Fruit fly (Drosophila melanogaster) whole organism, embryonic: ENCODE data around the gene Fife.

Experiments
- Awh ChIP-seq: fragments of 200-800 bp; sonication (Bioruptor generic); IDR thresholded peaks from 2 replicates; pipeline ENCODE4, ENCODE4 v1.3.6; 2022; ENCODE audit warnings: missing biosample characterization, missing genetic modification characterization
- B-H1 ChIP-seq: fragments of 200-800 bp; sonication (Bioruptor generic); IDR thresholded peaks from 3 replicates; pipeline ENCODE4 v1.3.6; 2022; ENCODE audit warnings: missing biosample characterization, missing genetic modification characterization
- CG10321 ChIP-seq: fragments of 200-800 bp; sonication (Bioruptor generic); IDR thresholded peaks from 2 replicates; pipeline ENCODE4 v1.3.6; 2022; ENCODE audit warnings: missing biosample characterization, missing genetic modification characterization
- CG11093 ChIP-seq: fragments of 200-800 bp; sonication (Bioruptor generic); IDR thresholded peaks from 3 replicates; pipeline ENCODE4 v1.3.6; 2022; ENCODE audit warnings: missing biosample characterization, missing genetic modification characterization
- CG12219 ChIP-seq: fragments of 200-800 bp; sonication (Bioruptor generic); optimal IDR thresholded peaks from 3 replicates; lab custom pipeline; 2018; ENCODE audit warnings: missing biosample characterization, mild to moderate bottlenecking, missing genetic modification characterization
- CG13287 ChIP-seq: fragments of 200-800 bp; sonication (Bioruptor generic); IDR thresholded peaks from 2 replicates; pipeline ENCODE4 v1.3.6; 2022; ENCODE audit warnings: missing biosample characterization, missing genetic modification characterization; ENCODE audit not compliant: partially characterized antibody
- CG13894 ChIP-seq: fragments of 200-800 bp; sonication (Bioruptor generic); optimal IDR thresholded peaks from 3 replicates; lab custom pipeline; 2018; ENCODE audit warnings: missing biosample characterization, mild to moderate bottlenecking, missing genetic modification characterization, moderate library complexity
- CG14710 ChIP-seq: fragments of 200-800 bp; sonication (Bioruptor generic); optimal IDR thresholded peaks from 3 replicates; lab custom pipeline; 2019; ENCODE audit warnings: missing biosample characterization, mild to moderate bottlenecking, missing genetic modification characterization, moderate library complexity
- CG17385 ChIP-seq: fragments of 200-800 bp; sonication (Bioruptor generic); optimal IDR thresholded peaks from 3 replicates; lab custom pipeline; 2018; ENCODE audit warnings: missing biosample characterization, mild to moderate bottlenecking, missing genetic modification characterization
- CG2116 ChIP-seq: fragments of 200-800 bp; sonication (Bioruptor generic); optimal IDR thresholded peaks from 3 replicates; lab custom pipeline; 2018; ENCODE audit warnings: missing biosample characterization, mild to moderate bottlenecking, missing genetic modification characterization
- CG2199 ChIP-seq: fragments of 200-800 bp; sonication (Bioruptor generic); IDR thresholded peaks from 3 replicates; pipeline ENCODE4 v1.3.6; 2022; ENCODE audit warnings: missing biosample characterization, missing genetic modification characterization
- CG3281 ChIP-seq: fragments of 200-800 bp; sonication (Bioruptor generic); optimal IDR thresholded peaks from 3 replicates; lab custom pipeline; 2017; ENCODE audit warnings: missing biosample characterization, mild to moderate bottlenecking, missing genetic modification characterization
- CG4328 ChIP-seq: fragments of 200-800 bp; sonication (Bioruptor generic); optimal IDR thresholded peaks from 3 replicates; lab custom pipeline; 2017; ENCODE audit warnings: missing biosample characterization, missing genetic modification reagents, missing genetic modification characterization
- CHES-1-like ChIP-seq: fragments of 200-800 bp; sonication (Bioruptor generic); optimal IDR thresholded peaks from 2 replicates; lab custom pipeline; 2016; ENCODE audit warnings: missing biosample characterization, missing genetic modification characterization
- CTCF ChIP-seq: fragments of 200-800 bp; sonication (Bioruptor generic); optimal IDR thresholded peaks from 2 replicates; lab custom pipeline; 2017; ENCODE audit warnings: missing biosample characterization, mild to moderate bottlenecking, missing genetic modification characterization, moderate library complexity
- D19A ChIP-seq: fragments of 200-800 bp; optimal IDR thresholded peaks from 3 replicates; lab custom pipeline; 2019; ENCODE audit warnings: missing biosample characterization, mild to moderate bottlenecking, missing genetic modification characterization, moderate library complexity
- Dll ChIP-seq: fragments of 200-800 bp; sonication (Bioruptor generic); IDR thresholded peaks from 4 replicates; pipeline ENCODE4 v1.3.6; 2022; ENCODE audit warnings: missing biosample characterization, missing genetic modification characterization; ENCODE audit not compliant: partially characterized antibody
- Ets97D ChIP-seq: fragments of 200-800 bp; sonication (Bioruptor generic); optimal IDR thresholded peaks from 3 replicates; lab custom pipeline; 2016; ENCODE audit warnings: missing biosample characterization, missing genetic modification characterization
- Gsc ChIP-seq: fragments of 200-800 bp; sonication (Bioruptor generic); IDR thresholded peaks from 2 replicates; pipeline ENCODE4 v1.3.6; 2022; ENCODE audit warnings: missing biosample characterization, missing genetic modification characterization
- H15 ChIP-seq: fragments of 200-800 bp; sonication (Bioruptor generic); IDR thresholded peaks from 3 replicates; pipeline ENCODE4 v1.3.6; 2022; ENCODE audit warnings: missing biosample characterization, missing genetic modification characterization
- HHEX ChIP-seq: fragments of 200-800 bp; sonication (Bioruptor generic); optimal IDR thresholded peaks from 3 replicates; lab custom pipeline; 2017; ENCODE audit warnings: missing biosample characterization, mild to moderate bottlenecking, missing genetic modification characterization, missing genetic modification reagents
- HLH3B ChIP-seq: fragments of 200-800 bp; sonication (Bioruptor generic); IDR thresholded peaks from 2 replicates; pipeline ENCODE4 v1.3.6; 2022; ENCODE audit warnings: missing biosample characterization, missing genetic modification characterization
- MESR4 ChIP-seq: fragments of 200-800 bp; sonication (Bioruptor generic); optimal IDR thresholded peaks from 2 replicates; lab custom pipeline; 2018; ENCODE audit warnings: missing biosample characterization, mild to moderate bottlenecking, missing genetic modification characterization, moderate library complexity
- Med ChIP-seq: fragments of 200-800 bp; sonication (Bioruptor generic); peaks from one replicate; lab custom pipeline; 2016; ENCODE audit warnings: missing biosample characterization, missing genetic modification characterization, mild to moderate bottlenecking, inconsistent platforms, moderate library complexity
- Mes4 ChIP-seq: fragments of 200-800 bp; sonication (Bioruptor generic); optimal IDR thresholded peaks from 2 replicates; lab custom pipeline; 2016; ENCODE audit warnings: missing biosample characterization, missing genetic modification characterization
- NK7.1 ChIP-seq: fragments of 200-800 bp; sonication (Bioruptor generic); optimal IDR thresholded peaks from 3 replicates; lab custom pipeline; 2016; ENCODE audit warnings: missing biosample characterization, missing genetic modification characterization
- Nf-YB ChIP-seq: fragments of 200-800 bp; sonication (Bioruptor generic); optimal IDR thresholded peaks from 3 replicates; lab custom pipeline; 2019; ENCODE audit warnings: missing biosample characterization, mild to moderate bottlenecking, missing genetic modification characterization, moderate library complexity
- Six4 ChIP-seq: fragments of 200-800 bp; sonication (Bioruptor generic); optimal IDR thresholded peaks from 2 replicates; lab custom pipeline; 2016; ENCODE audit warnings: missing biosample characterization, missing genetic modification characterization
- Taf1 ChIP-seq: fragments of 200-800 bp; sonication (Bioruptor generic); IDR thresholded peaks from 2 replicates; pipeline ENCODE4 v1.3.6; 2022; ENCODE audit warnings: missing biosample characterization, missing genetic modification characterization
- cg ChIP-seq: fragments of 200-800 bp; sonication (Bioruptor generic); optimal IDR thresholded peaks from 3 replicates; lab custom pipeline; 2019; ENCODE audit warnings: missing biosample characterization, mild to moderate bottlenecking, missing genetic modification characterization, moderate library complexity
- danr ChIP-seq: fragments of 200-800 bp; sonication (Bioruptor generic); IDR thresholded peaks from 2 replicates; pipeline ENCODE4 v1.3.6; 2022; ENCODE audit warnings: missing biosample characterization, missing genetic modification characterization
- dimm ChIP-seq: fragments of 200-800 bp; sonication (Bioruptor generic); IDR thresholded peaks from 2 replicates; pipeline ENCODE4 v1.3.6; 2022; ENCODE audit warnings: missing biosample characterization, missing genetic modification characterization
- ftz-f1 ChIP-seq: fragments of 200-800 bp; sonication (Bioruptor generic); optimal IDR thresholded peaks from 2 replicates; lab custom pipeline; 2016; ENCODE audit warnings: missing biosample characterization, missing genetic modification characterization
- fu2 ChIP-seq: fragments of 200-800 bp; sonication (Bioruptor generic); optimal IDR thresholded peaks from 2 replicates; lab custom pipeline; 2016; ENCODE audit warnings: missing biosample characterization, missing genetic modification characterization
- gsb-n ChIP-seq: fragments of 200-800 bp; sonication (Bioruptor generic); optimal IDR thresholded peaks from 3 replicates; lab custom pipeline; 2018; ENCODE audit warnings: missing biosample characterization, mild to moderate bottlenecking, missing genetic modification characterization
- hbn ChIP-seq: fragments of 200-800 bp; sonication (Bioruptor generic); IDR thresholded peaks from 2 replicates; pipeline ENCODE4 v1.3.6; 2022; ENCODE audit warnings: missing biosample characterization, missing genetic modification characterization; ENCODE audit not compliant: partially characterized antibody
- hkb ChIP-seq, 2 experiments: fragments of 200-800 bp in 1 of 2; fragments of >200 bp in 1 of 2; sonication (Bioruptor generic) in 1 of 2; IDR thresholded peaks in 1 of 2; optimal IDR thresholded peaks in 1 of 2; 2 replicates each; pipeline versions ENCODE4 v1.3.6 to Lab custom; 2017 to 2022; ENCODE audit warnings: missing biosample characterization in 1 of 2, missing genetic modification characterization in 1 of 2
- inv ChIP-seq: fragments of 200-800 bp; sonication (Bioruptor generic); IDR thresholded peaks from 2 replicates; pipeline ENCODE4 v1.3.6; 2022; ENCODE audit warnings: missing biosample characterization, missing genetic modification characterization; ENCODE audit not compliant: partially characterized antibody
- jumu ChIP-seq: fragments of 200-800 bp; sonication (Bioruptor generic); optimal IDR thresholded peaks from 3 replicates; lab custom pipeline; 2016; ENCODE audit warnings: missing biosample characterization, missing genetic modification characterization
- kah ChIP-seq: fragments of 200-800 bp; sonication (Bioruptor generic); optimal IDR thresholded peaks from 2 replicates; lab custom pipeline; 2018; ENCODE audit warnings: missing biosample characterization, mild to moderate bottlenecking, missing genetic modification characterization
- lola ChIP-seq, 3 experiments: fragments of >200 bp in 2 of 3; fragments of 200-800 bp in 1 of 3; sonication (Bioruptor generic) in 1 of 3; optimal IDR thresholded peaks; 2 replicates each; lab custom pipeline; 2017 to 2019; ENCODE audit warnings: missing biosample characterization in 3 of 3, missing genetic modification characterization in 3 of 3, mild to moderate bottlenecking in 1 of 3, moderate library complexity in 1 of 3
- onecut ChIP-seq: fragments of 200-800 bp; sonication (Bioruptor generic); IDR thresholded peaks from 2 replicates; pipeline ENCODE4 v1.3.6; 2022; ENCODE audit warnings: missing biosample characterization, missing genetic modification characterization
- pzg ChIP-seq: fragments of 200-800 bp; sonication (Bioruptor generic); optimal IDR thresholded peaks from 3 replicates; lab custom pipeline; 2018; ENCODE audit warnings: missing biosample characterization, mild to moderate bottlenecking, missing genetic modification characterization, moderate library complexity
- rib ChIP-seq: fragments of 200-800 bp; sonication (Bioruptor generic); IDR thresholded peaks from 2 replicates; pipeline ENCODE4 v1.3.6; 2022; ENCODE audit warnings: missing biosample characterization, missing genetic modification characterization
- slou ChIP-seq: fragments of 200-800 bp; sonication (Bioruptor generic); optimal IDR thresholded peaks from 3 replicates; lab custom pipeline; 2016; ENCODE audit warnings: missing biosample characterization, missing genetic modification characterization
- sna ChIP-seq: fragments of 200-800 bp; sonication (Bioruptor generic); IDR thresholded peaks from 2 replicates; pipeline ENCODE4 v1.3.6; 2022; ENCODE audit warnings: missing biosample characterization, missing genetic modification characterization; ENCODE audit not compliant: partially characterized antibody
- stwl ChIP-seq: fragments of 200-800 bp; sonication (Bioruptor generic); optimal IDR thresholded peaks from 3 replicates; lab custom pipeline; 2018; ENCODE audit warnings: missing biosample characterization, mild to moderate bottlenecking, missing genetic modification characterization, moderate library complexity
- toy ChIP-seq: fragments of 200-800 bp; sonication (Bioruptor generic); IDR thresholded peaks from 2 replicates; pipeline ENCODE4 v1.3.6; 2022; ENCODE audit warnings: missing biosample characterization, missing genetic modification characterization
- zen2 ChIP-seq: fragments of 200-800 bp; sonication (Bioruptor generic); IDR thresholded peaks from 3 replicates; pipeline ENCODE4 v1.3.6; 2022; ENCODE audit warnings: missing biosample characterization, missing genetic modification characterization; ENCODE audit not compliant: partially characterized antibody

The Fife gene

DNA sequence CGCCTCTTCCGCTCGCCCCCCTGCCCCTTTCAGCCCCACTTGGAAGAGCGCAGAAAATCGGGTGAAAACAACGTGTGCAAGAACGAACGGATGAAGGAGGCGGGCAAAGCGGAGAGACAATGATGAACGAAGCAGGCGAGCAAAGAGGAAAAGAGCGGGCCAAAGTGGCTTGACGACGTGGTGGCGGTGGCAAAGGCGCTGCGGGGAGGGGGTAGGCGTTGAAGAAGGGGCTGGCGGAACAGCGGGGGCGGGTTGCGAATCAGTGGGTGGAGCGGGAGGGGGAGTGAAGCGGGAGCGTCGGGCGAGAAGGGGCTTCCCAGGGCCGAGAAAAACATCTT, 78.8 kb downstream of the Fife start (continued):
- peak; percentile 38; the same call in 1 of the 3 replicates for TF ChIP-seq zen2 (GFP tag; lab: Robert Waterston, UW)
- no peak for TF ChIP-seq Awh (GFP tag; lab: Robert Waterston, UW)
- TF ChIP-seq CG4328 (GFP tag; lab: Kevin White, UChicago): no peak
- peak; percentile 44 for TF ChIP-seq CG2116 (GFP tag; lab: Kevin White, UChicago)
- TF ChIP-seq CG14710 (tag; lab: Kevin White, UChicago): no peak
- no peak for TF ChIP-seq slou (GFP tag; lab: Kevin White, UChicago)
- no peak for TF ChIP-seq danr
- TF ChIP-seq CG12219 (GFP tag; lab: Kevin White, UChicago): no peak
- TF ChIP-seq CG3281: no peak
- TF ChIP-seq rib: peak; percentile 88
- TF ChIP-seq CTCF (GFP tag; lab: Kevin White, UChicago): no peak
- TF ChIP-seq kah (GFP tag; lab: Kevin White, UChicago): no peak
- TF ChIP-seq Mes4 (GFP tag; lab: Kevin White, UChicago): no peak
- TF ChIP-seq toy (GFP tag; lab: Robert Waterston, UW): no peak
- TF ChIP-seq HHEX (GFP tag; lab: Kevin White, UChicago): no peak
- TF ChIP-seq hkb (optimal IDR thresholded peaks at IDR 0.05; lab: Kevin White, UChicago): no peak
- TF ChIP-seq hkb (GFP tag; IDR thresholded peaks at IDR 0.05; lab: Robert Waterston, UW): no peak
- TF ChIP-seq CG10321 (GFP tag; lab: Robert Waterston, UW): no peak
- no peak for TF ChIP-seq HLH3B (GFP tag; lab: Robert Waterston, UW)
- TF ChIP-seq ftz-f1 (GFP tag; lab: Kevin White, UChicago): peak; percentile 3
- no peak for TF ChIP-seq stwl
- TF ChIP-seq dimm: no peak
- TF ChIP-seq CG13894 (tag; lab: Kevin White, UChicago): peak; percentile 20
- peak; percentile 20 for TF ChIP-seq pzg (GFP tag; lab: Kevin White, UChicago)
- no peak for TF ChIP-seq gsb-n (tag; lab: Kevin White, UChicago)
- TF ChIP-seq, all 482 proteins: peak for 42

DNA sequence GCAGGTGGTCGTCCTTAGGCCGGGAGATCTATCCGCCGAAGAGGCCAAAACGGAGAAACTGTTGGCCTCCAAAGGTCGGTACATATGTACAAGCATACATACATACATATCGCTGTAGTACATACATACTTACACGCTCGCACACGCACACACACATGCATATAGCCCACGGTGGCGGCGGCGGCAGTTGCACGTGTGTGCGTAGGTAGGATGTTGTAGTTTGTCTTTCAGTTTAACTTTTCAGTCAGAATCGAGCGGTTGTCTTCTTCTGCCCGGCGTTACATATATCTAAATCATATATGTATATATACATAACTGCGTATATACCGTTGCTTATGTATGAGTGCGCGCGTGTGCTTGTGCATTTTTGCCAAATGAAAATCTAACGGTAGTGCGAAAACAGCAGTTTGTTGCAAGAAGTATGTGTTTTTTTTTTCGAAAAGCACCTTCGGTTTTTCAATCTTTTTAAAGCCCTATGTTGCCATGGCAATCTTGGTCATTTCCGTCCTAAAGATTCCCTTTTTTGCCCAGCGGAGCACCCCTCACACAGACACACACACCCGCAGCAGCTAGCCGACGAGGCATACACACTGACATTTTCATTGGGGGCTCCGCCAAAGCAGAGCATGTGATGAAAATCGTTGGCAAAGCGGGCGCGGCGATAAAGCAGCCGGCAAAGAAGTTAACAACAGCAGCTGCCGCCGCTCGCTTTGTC, 79.3 kb downstream of the Fife start:
- TF ChIP-seq Med (GFP tag; lab: Kevin White, UChicago) (peak; percentile 82), stwl (no peak), Ets97D (peak; percentile 14), gsb-n (tag; lab: Kevin White, UChicago) (no peak), Gsc (GFP tag; lab: Robert Waterston, UW) (no peak), fu2 (peak; percentile 31), onecut (GFP tag; lab: Robert Waterston, UW) (no peak), CG17385 (GFP tag; lab: Kevin White, UChicago) (peak; percentile 43), Six4 (no peak), CG13287 (peak; percentile 55; the same call in 1 of the 2 replicates), jumu (GFP tag; lab: Kevin White, UChicago) (peak; percentile 1), hbn (GFP tag; lab: Robert Waterston, UW) (no peak), sna (GFP tag; lab: Robert Waterston, UW) (no peak), Taf1 (GFP tag; lab: Robert Waterston, UW) (no peak), CG2199 (GFP tag; lab: Robert Waterston, UW) (0 out of 3 replicates have a peak, but pooled peaks have one; percentile 20), CHES-1-like (GFP tag; lab: Kevin White, UChicago) (peak; percentile 11), cg (GFP tag; lab: Kevin White, UChicago) (peak; percentile 88), Dll (GFP tag; lab: Robert Waterston, UW) (0 out of 4 replicates have a peak, but pooled peaks have one; percentile 26), NK7.1 (GFP tag; lab: Kevin White, UChicago) (peak; percentile 4), H15 (GFP tag; lab: Robert Waterston, UW) (no peak), CG11093 (GFP tag; lab: Robert Waterston, UW) (no peak), B-H1 (GFP tag; lab: Robert Waterston, UW) (no peak), inv (GFP tag; lab: Robert Waterston, UW) (0 out of 2 replicates have a peak, but pooled peaks have one; percentile 8), D19A (tag; lab: Kevin White, UChicago) (peak; percentile 93), MESR4 (peak; percentile 94), Nf-YB (no peak), lola (GFP tag; optimal IDR thresholded peaks at IDR 0.05; lab: Kevin White, UChicago) (peak in 1 of 3 experiments; percentile 62)
